Worm (Caenorhabditis elegans): ENCODE data around the gene F10C1.9.

The F10C1.9 gene

DNA sequence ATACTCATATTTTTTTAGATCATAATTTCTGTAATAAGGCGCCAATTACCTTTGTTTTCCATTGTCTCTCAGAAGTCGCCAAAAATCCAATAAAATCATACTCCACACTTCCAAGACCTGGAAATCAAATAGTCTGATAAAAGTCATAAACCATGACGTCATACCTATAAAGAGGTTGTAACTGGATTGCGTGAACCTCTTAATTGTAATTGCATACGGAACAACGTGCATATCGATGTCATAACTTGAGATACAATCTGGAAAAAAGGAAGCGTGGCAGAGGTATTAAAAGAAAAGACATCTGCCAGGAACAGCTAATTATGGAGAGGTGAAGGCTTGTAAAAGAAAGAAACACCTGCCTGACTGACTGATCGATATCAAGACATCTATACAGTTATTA lies at the start of gene F10C1.9:
F10C1.9 (minus strand) TSS at position 197 of the 400 bp plus-strand sequence.
- TF ChIP-seq sup-37 (GFP tag; optimal IDR thresholded peaks at IDR 0.05), result no peak
- peak; percentile 0 for TF ChIP-seq elt-2 (tag; optimal IDR thresholded peaks at IDR 0.05)

DNA sequence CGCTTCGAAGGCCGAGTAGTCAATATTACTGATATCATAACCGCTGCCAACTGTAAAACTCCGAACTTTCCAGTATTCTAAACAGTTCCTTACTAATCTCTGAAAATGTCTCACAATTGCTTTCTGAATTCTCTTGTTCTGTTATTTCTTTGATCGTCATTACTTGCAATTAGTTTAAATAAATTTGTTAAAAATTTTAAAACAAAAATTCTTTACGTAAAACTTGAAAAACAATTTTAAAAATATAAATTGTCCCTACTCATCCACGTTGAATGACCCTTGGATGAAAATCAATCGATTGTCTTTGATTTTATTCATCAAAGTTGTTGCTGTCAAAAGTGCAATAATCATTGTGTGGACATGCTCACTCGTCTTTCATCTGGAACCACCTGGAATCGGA lies 49.1 kb upstream of the F10C1.9 start, which contains the start of gene acdh-8:
acdh-8 (plus strand) TSS at position 301 of the 400 bp plus-strand sequence.
- TF ChIP-seq egl-13 (tag; optimal IDR thresholded peaks at IDR 0.05) (no peak), nhr-237 (tag; optimal IDR thresholded peaks at IDR 0.05) (no peak), nhr-71 (tag; optimal IDR thresholded peaks at IDR 0.05) (no peak), ztf-11 (tag; optimal IDR thresholded peaks at IDR 0.05) (no peak)

DNA sequence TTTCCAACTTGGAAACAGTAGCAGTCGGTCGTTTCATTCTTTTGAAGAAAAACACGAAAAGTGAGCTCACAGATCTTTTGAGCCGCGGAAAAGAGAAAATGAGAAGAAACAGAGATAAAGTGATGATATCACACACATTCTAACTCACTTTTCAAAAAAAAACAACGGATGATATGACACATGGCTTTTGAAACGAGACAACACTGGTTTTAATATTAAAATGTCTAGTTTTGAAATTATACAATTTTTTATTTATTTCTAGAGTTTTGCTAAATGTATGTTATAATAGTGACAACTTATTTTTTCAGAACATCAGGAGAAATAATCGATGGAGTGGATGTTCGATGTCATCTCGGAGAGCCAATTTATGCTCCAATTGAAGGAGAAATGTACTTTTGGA lies 47.4 kb upstream of the F10C1.9 start, which contains the start of gene K05F1.14:
K05F1.14 (minus strand) TSS at position 101 of the 400 bp plus-strand sequence.
- TF ChIP-seq egl-13 (tag; optimal IDR thresholded peaks at IDR 0.05) (no peak), ets-5 (GFP tag; IDR thresholded peaks at IDR 0.05) (no peak), sox-4 (tag; optimal IDR thresholded peaks at IDR 0.05) (no peak)

DNA sequence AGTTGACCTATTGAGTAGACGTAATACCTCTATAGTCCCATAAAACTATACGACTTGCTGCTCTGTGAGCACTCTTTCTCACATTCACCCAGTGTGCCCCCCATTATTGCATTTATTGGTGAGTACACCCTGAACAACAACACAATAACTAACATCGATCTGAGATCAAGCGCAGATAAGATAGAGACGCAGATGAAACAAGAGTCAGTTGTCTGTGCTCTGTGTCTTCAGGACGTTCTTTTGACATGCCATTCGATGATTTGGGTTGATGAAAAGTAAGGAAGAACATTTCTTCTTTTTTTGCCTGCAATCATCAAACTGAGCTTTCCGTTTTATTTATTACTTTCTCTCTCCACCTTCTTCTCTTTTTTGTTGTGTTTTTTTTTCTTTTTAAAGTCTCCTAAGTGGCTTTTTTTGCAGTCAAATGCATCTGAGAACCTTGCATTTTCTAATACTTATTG lies 45.3 kb upstream of the F10C1.9 start, which contains the start of gene lect-2:
lect-2 (plus strand) TSS at position 411 of the 461 bp plus-strand sequence.
- TF ChIP-seq hlh-17 (GFP tag; optimal IDR thresholded peaks at IDR 0.05; ENCODE audit: borderline replicate concordance), result no peak
- TF ChIP-seq ceh-63 (GFP tag; optimal IDR thresholded peaks at IDR 0.05), result no peak
- TF ChIP-seq jun-1 (tag; optimal IDR thresholded peaks at IDR 0.05), result no peak
- peak; percentile 89 for TF ChIP-seq pag-3 (tag; optimal IDR thresholded peaks at IDR 0.05; ENCODE audit: borderline replicate concordance, insufficient read depth)
- no peak for TF ChIP-seq lir-3 (tag; optimal IDR thresholded peaks at IDR 0.05; ENCODE audit: poor library complexity)
- TF ChIP-seq nhr-84 (tag; optimal IDR thresholded peaks at IDR 0.05), result no peak
- TF ChIP-seq efl-3 (GFP tag; optimal IDR thresholded peaks at IDR 0.05), result no peak
- TF ChIP-seq C04F5.9 (tag; optimal IDR thresholded peaks at IDR 0.05), result no peak
- TF ChIP-seq C34B4.2 (tag; optimal IDR thresholded peaks at IDR 0.05), result no peak
- TF ChIP-seq nhr-237 (tag; optimal IDR thresholded peaks at IDR 0.05), result no peak
- no peak for TF ChIP-seq nhr-90 (tag; optimal IDR thresholded peaks at IDR 0.05; ENCODE audit: poor library complexity)
- no peak for TF ChIP-seq skn-1 (tag; optimal IDR thresholded peaks at IDR 0.05)
- no peak for TF ChIP-seq lin-15B (tag; optimal IDR thresholded peaks at IDR 0.05)
- no peak for TF ChIP-seq zip-4 (GFP tag; optimal IDR thresholded peaks at IDR 0.05)
- no peak for TF ChIP-seq blmp-1 (tag; optimal IDR thresholded peaks at IDR 0.05)
- no peak for TF ChIP-seq sup-37 (GFP tag; optimal IDR thresholded peaks at IDR 0.05)
- TF ChIP-seq rnt-1 (tag; optimal IDR thresholded peaks at IDR 0.05), result peak; percentile 36
- no peak for TF ChIP-seq nhr-28 (tag; optimal IDR thresholded peaks at IDR 0.05)
- TF ChIP-seq pqm-1 (tag; optimal IDR thresholded peaks at IDR 0.05), result no peak
- no peak for TF ChIP-seq ama-1 (optimal IDR thresholded peaks at IDR 0.05)
- TF ChIP-seq mef-2 (tag; optimal IDR thresholded peaks at IDR 0.05), result no peak
- TF ChIP-seq unc-98 (GFP tag; IDR thresholded peaks at IDR 0.05), result no peak
- no peak for TF ChIP-seq lsy-2 (tag; optimal IDR thresholded peaks at IDR 0.05)
- no peak for TF ChIP-seq pax-3 (tag; optimal IDR thresholded peaks at IDR 0.05)
- TF ChIP-seq unc-130 (tag; optimal IDR thresholded peaks at IDR 0.05), result no peak
- TF ChIP-seq lin-13 (GFP tag; optimal IDR thresholded peaks at IDR 0.05), result no peak
- no peak for TF ChIP-seq nhr-20 (tag; optimal IDR thresholded peaks at IDR 0.05)
- peak; percentile 0 for TF ChIP-seq nhr-71 (tag; optimal IDR thresholded peaks at IDR 0.05)
- no peak for TF ChIP-seq efl-1 (optimal IDR thresholded peaks at IDR 0.05)
- TF ChIP-seq efl-1 (GFP tag; optimal IDR thresholded peaks at IDR 0.05 in 1 of 2), result peak in 1 of 2 experiments; percentile 42
- TF ChIP-seq ztf-11 (tag; optimal IDR thresholded peaks at IDR 0.05), result no peak
- no peak for TF ChIP-seq lin-39 (tag; optimal IDR thresholded peaks at IDR 0.05)
- TF ChIP-seq lin-14 (GFP tag; optimal IDR thresholded peaks at IDR 0.05), result peak; percentile 58
- no peak for TF ChIP-seq elt-3 (tag; optimal IDR thresholded peaks at IDR 0.05)
- TF ChIP-seq lin-35 (GFP tag; optimal IDR thresholded peaks at IDR 0.05), result no peak
- no peak for TF ChIP-seq aha-1 (tag; optimal IDR thresholded peaks at IDR 0.05)
